Fruit fly (Drosophila melanogaster): Measurements from ENCODE around the gene CG10576.

dm6 chr3L:5813016-5813415, 47.5 kb upstream of the CG10576 start, which contains the start of gene mad2:
- TF ChIP-seq Hr39 (GFP tag; optimal IDR thresholded peaks at IDR 0.05) (no peak), Sox102F (GFP tag; optimal IDR thresholded peaks at IDR 0.05) (no peak), CG6854 (GFP tag; optimal IDR thresholded peaks at IDR 0.05) (no peak), CG4318 (GFP tag; optimal IDR thresholded peaks at IDR 0.05) (no peak), CG15336 (GFP tag; IDR thresholded peaks at IDR 0.05) (no peak), net (GFP tag; optimal IDR thresholded peaks at IDR 0.05) (no peak), acj6 (GFP tag; optimal IDR thresholded peaks at IDR 0.05) (no peak), spab (GFP tag; optimal IDR thresholded peaks at IDR 0.05) (no peak), achi (GFP tag; optimal IDR thresholded peaks at IDR 0.05) (no peak)

Measured in whole organism, prepupa.